Fruit fly (Drosophila melanogaster) whole organism, pupa: ENCODE measurements around the gene CG15756.

ENCODE experiments used
- CG12605 ChIP-seq: fragments of 200-800 bp; sonication (Bioruptor generic); IDR thresholded peaks from 2 replicates; pipeline ENCODE4 v1.3.6; 2022; ENCODE audit warnings: missing biosample characterization, missing genetic modification characterization
- CG14655 ChIP-seq: fragments of 200-800 bp; sonication (Bioruptor generic); optimal IDR thresholded peaks from 3 replicates; lab custom pipeline; 2017; ENCODE audit warnings: mild to moderate bottlenecking, missing biosample characterization, missing genetic modification reagents, missing genetic modification characterization
- CG15710 ChIP-seq: fragments of 200-800 bp; sonication (Bioruptor generic); optimal IDR thresholded peaks from 2 replicates; lab custom pipeline; 2018; ENCODE audit warnings: missing biosample characterization, mild to moderate bottlenecking, missing genetic modification characterization, moderate library complexity
- CG17806 ChIP-seq: fragments of 200-800 bp; sonication (Bioruptor generic); optimal IDR thresholded peaks from 2 replicates; lab custom pipeline; 2018; ENCODE audit warnings: missing biosample characterization, mild to moderate bottlenecking, missing genetic modification characterization, moderate library complexity
- CG32121 ChIP-seq: fragments of 200-800 bp; sonication (Bioruptor generic); IDR thresholded peaks from 2 replicates; pipeline ENCODE4 v1.3.6; 2022; ENCODE audit warnings: missing biosample characterization, missing genetic modification characterization
- CG34367 ChIP-seq: fragments of 200-800 bp; sonication (Bioruptor generic); optimal IDR thresholded peaks from 2 replicates; lab custom pipeline; 2018; ENCODE audit warnings: missing biosample characterization, mild to moderate bottlenecking, missing genetic modification characterization
- CG4496 ChIP-seq: fragments of 200-800 bp; sonication (Bioruptor generic); IDR thresholded peaks from 3 replicates; pipeline ENCODE4 v1.3.6; 2022; ENCODE audit warnings: missing biosample characterization, missing genetic modification characterization
- CG8159 ChIP-seq: fragments of 200-800 bp; sonication (Bioruptor generic); optimal IDR thresholded peaks from 3 replicates; lab custom pipeline; 2018; ENCODE audit warnings: missing biosample characterization, mild to moderate bottlenecking, missing genetic modification characterization, moderate library complexity
- CG8301 ChIP-seq: fragments of 200-800 bp; sonication (Bioruptor generic); optimal IDR thresholded peaks from 2 replicates; lab custom pipeline; 2018; ENCODE audit warnings: missing biosample characterization, mild to moderate bottlenecking, missing genetic modification characterization
- CG9948 ChIP-seq: fragments of 200-800 bp; sonication (Bioruptor generic); optimal IDR thresholded peaks from 2 replicates; lab custom pipeline; 2018; ENCODE audit warnings: missing biosample characterization, mild to moderate bottlenecking, missing genetic modification characterization, moderate library complexity
- D1 ChIP-seq: fragments of 200-800 bp; sonication (Bioruptor generic); optimal IDR thresholded peaks from 2 replicates; lab custom pipeline; 2018; ENCODE audit warnings: missing biosample characterization, mild to moderate bottlenecking, missing genetic modification characterization, moderate library complexity
- EcR ChIP-seq: fragments of 200-800 bp; sonication (Bioruptor generic); optimal IDR thresholded peaks from 3 replicates; lab custom pipeline; 2019; ENCODE audit warnings: missing biosample characterization, missing genetic modification characterization, mild to moderate bottlenecking, moderate library complexity, missing genetic modification reagents
- Ets98B ChIP-seq: fragments of 200-800 bp; sonication (Bioruptor generic); IDR thresholded peaks from 2 replicates; pipeline ENCODE4 v1.3.6; 2022; ENCODE audit warnings: missing biosample characterization, missing genetic modification characterization
- Pif1A ChIP-seq: fragments of 200-800 bp; sonication (Bioruptor generic); optimal IDR thresholded peaks from 3 replicates; lab custom pipeline; 2016; ENCODE audit warnings: missing biosample characterization, missing genetic modification characterization
- Pif1B ChIP-seq: fragments of 200-800 bp; sonication (Bioruptor generic); optimal IDR thresholded peaks from 3 replicates; lab custom pipeline; 2016; ENCODE audit warnings: missing biosample characterization, missing genetic modification characterization
- Snoo ChIP-seq: fragments of 200-800 bp; sonication (Bioruptor generic); optimal IDR thresholded peaks from 3 replicates; lab custom pipeline; 2017; ENCODE audit warnings: missing biosample characterization, mild to moderate bottlenecking, missing genetic modification characterization, inconsistent platforms
- gl ChIP-seq: fragments of 200-800 bp; sonication (Bioruptor generic); optimal IDR thresholded peaks from 2 replicates; lab custom pipeline; 2018; ENCODE audit warnings: missing biosample characterization, mild to moderate bottlenecking, missing genetic modification characterization
- rn ChIP-seq: fragments of 200-800 bp; sonication (Bioruptor generic); IDR thresholded peaks from 2 replicates; pipeline ENCODE4 v1.3.6; 2022; ENCODE audit warnings: missing biosample characterization, missing genetic modification characterization

Gene CG15756

dm6 chrX:13568841-13569240, 34.6 kb downstream of the CG15756 start:
- TF ChIP-seq gl (tag; lab: Kevin White, UChicago) (no peak), Snoo (tag; lab: Kevin White, UChicago) (no peak), rn (no peak), CG8301 (tag; lab: Kevin White, UChicago) (no peak), EcR (no peak), Ets98B (GFP tag; lab: Robert Waterston, UW) (no peak), CG12605 (GFP tag; lab: Robert Waterston, UW) (no peak)
- TF ChIP-seq, all 21 proteins: peak for 0

dm6 chrX:13570255-13570654, 36.1 kb downstream of the CG15756 start:
- TF ChIP-seq CG4496 (GFP tag; lab: Robert Waterston, UW), result no peak
- TF ChIP-seq EcR, result peak; percentile 25

- TF ChIP-seq CG34367 (tag; lab: Kevin White, UChicago) (no peak), Ets98B (GFP tag; lab: Robert Waterston, UW) (peak; percentile 14; the same call in 1 of the 2 replicates), EcR (no peak), gl (tag; lab: Kevin White, UChicago) (no peak), CG8301 (tag; lab: Kevin White, UChicago) (peak; percentile 59), CG15710 (tag; lab: Kevin White, UChicago) (peak; percentile 5), Snoo (tag; lab: Kevin White, UChicago) (peak; percentile 24), CG8159 (tag; lab: Kevin White, UChicago) (peak; percentile 45), CG9948 (tag; lab: Kevin White, UChicago) (peak; percentile 40), CG14655 (GFP tag; lab: Kevin White, UChicago) (peak; percentile 73), CG12605 (GFP tag; lab: Robert Waterston, UW) (no peak), CG32121 (GFP tag; lab: Robert Waterston, UW) (peak; percentile 22; the same call in 1 of the 2 replicates), Pif1A (peak; percentile 51), rn (no peak), CG4496 (GFP tag; lab: Robert Waterston, UW) (0 out of 3 replicates have a peak, but pooled peaks have one; percentile 23), D1 (no peak), Pif1B (GFP tag; lab: Kevin White, UChicago) (peak; percentile 45), CG17806 (tag; lab: Kevin White, UChicago) (peak; percentile 27)
- TF ChIP-seq, all 21 proteins: peak for 12
These were observed 38.2 kb downstream of the CG15756 start for dm6 chrX:13572382-13572781.

dm6 chrX:13579322-13579721, 45.1 kb downstream of the CG15756 start:
- TF ChIP-seq CG15710 (tag; lab: Kevin White, UChicago), result no peak
